Worm (Caenorhabditis elegans) whole organism, L2 larva: ENCODE results near the gene srbc-38.

Source experiments
- ZK546.5 ChIP-seq: sonication (generic microtip); optimal IDR thresholded peaks from 2 replicates; lab custom pipeline; 2017; ENCODE audit warnings: missing biosample characterization, missing genetic modification characterization
- elt-1 ChIP-seq: fragments of 150-350 bp; optimal IDR thresholded peaks from 2 replicates; lab custom pipeline; 2014; ENCODE audit warnings: missing biosample characterization, missing genetic modification characterization
- elt-3 ChIP-seq: sonication (generic microtip); optimal IDR thresholded peaks from 2 replicates; lab custom pipeline; 2017; ENCODE audit warnings: missing biosample characterization, missing genetic modification characterization
- fos-1 ChIP-seq: fragments of 150-350 bp; optimal IDR thresholded peaks from 2 replicates; lab custom pipeline; 2014; ENCODE audit warnings: missing biosample characterization, missing genetic modification characterization
- lin-13 ChIP-seq: fragments of 150-350 bp; optimal IDR thresholded peaks from 2 replicates; lab custom pipeline; 2014; ENCODE audit warnings: missing biosample characterization, missing genetic modification reagents, missing genetic modification characterization
- lin-39 ChIP-seq: fragments of 150-350 bp; optimal IDR thresholded peaks from 2 replicates; lab custom pipeline; 2014; ENCODE audit warnings: missing biosample characterization, missing genetic modification reagents, missing genetic modification characterization
- mdl-1 ChIP-seq, 2 experiments: fragments of 150-350 bp in 1 of 2; sonication (generic microtip) in 1 of 2; optimal IDR thresholded peaks; 2 replicates each; lab custom pipeline; 2017; ENCODE audit warnings: missing biosample characterization in 2 of 2, missing genetic modification characterization in 2 of 2
- nhr-10 ChIP-seq: sonication (generic microtip); optimal IDR thresholded peaks from 2 replicates; lab custom pipeline; 2017; ENCODE audit warnings: missing biosample characterization, missing genetic modification characterization
- nhr-11 ChIP-seq: fragments of 150-350 bp; optimal IDR thresholded peaks from 2 replicates; lab custom pipeline; 2014; ENCODE audit warnings: missing biosample characterization, missing genetic modification characterization
- nhr-77 ChIP-seq: fragments of 150-350 bp; optimal IDR thresholded peaks from 2 replicates; lab custom pipeline; 2014; ENCODE audit warnings: missing biosample characterization, missing genetic modification characterization
- snpc-4 ChIP-seq: fragments of 150-350 bp; optimal IDR thresholded peaks from 2 replicates; lab custom pipeline; 2014; ENCODE audit warnings: missing biosample characterization, missing genetic modification characterization
- zag-1 ChIP-seq: fragments of 150-350 bp; optimal IDR thresholded peaks from 2 replicates; lab custom pipeline; 2014; ENCODE audit warnings: missing biosample characterization, missing genetic modification characterization
- ztf-1 ChIP-seq: fragments of 200-800 bp; sonication (Bioruptor generic); conservative IDR thresholded peaks from 2 replicates; pipeline ENCODE4 v1.3.6; 2022; ENCODE audit warnings: missing genetic modification characterization, missing compliant biosample characterization

- TF ChIP-seq elt-1 (tag; lab: Kevin White, UChicago) (no peak), ZK546.5 (tag; lab: Kevin White, UChicago) (no peak), nhr-10 (tag; lab: Kevin White, UChicago) (no peak), zag-1 (tag; lab: Kevin White, UChicago) (no peak), mdl-1 (tag; optimal IDR thresholded peaks at IDR 0.05; lab: Kevin White, UChicago) (peak in 1 of 2 experiments; percentile 4), lin-39 (no peak), fos-1 (no peak), ztf-1 (GFP tag; lab: Robert Waterston, UW) (no peak), elt-3 (tag; lab: Kevin White, UChicago) (no peak), nhr-77 (tag; lab: Kevin White, UChicago) (no peak), nhr-11 (tag; lab: Kevin White, UChicago) (no peak), lin-13 (peak; percentile 42), snpc-4 (no peak)
Observed at ce11 chrV:728822-729493, 21.9 kb downstream of the srbc-38 start.
